Worm (Caenorhabditis elegans): ENCODE measurements around the gene cdd-1.
A peak's percentile ranks its signal among the peaks of the same experiment; 100 is the strongest.

Gene cdd-1

DNA sequence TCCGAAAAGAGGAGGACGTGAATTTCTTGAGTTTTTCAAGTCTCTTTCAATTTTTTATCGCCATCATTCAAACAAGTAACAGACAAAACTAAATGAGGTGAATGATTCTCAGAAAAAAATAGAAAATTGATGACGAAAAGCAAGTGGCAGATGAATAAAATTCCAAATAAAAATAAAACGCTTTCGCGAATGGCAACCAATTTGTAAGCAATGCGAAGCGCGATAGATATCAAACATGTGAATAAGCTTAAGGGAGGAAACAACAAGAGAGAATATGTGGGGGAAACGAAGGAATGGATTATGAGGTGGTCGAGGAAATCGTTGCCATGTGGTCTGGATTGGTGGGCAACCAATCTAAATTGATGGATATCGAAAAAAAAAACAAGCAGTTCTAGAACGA lies 6.5 kb downstream of the cdd-1 start:
- no peak for TF ChIP-seq pha-4 (tag; optimal IDR thresholded peaks at IDR 0.05)
- no peak for TF ChIP-seq nhr-2 (tag; optimal IDR thresholded peaks at IDR 0.05)
- no peak for TF ChIP-seq sem-2 (GFP tag; optimal IDR thresholded peaks at IDR 0.05)
- peak; percentile 8 for TF ChIP-seq ces-1 (GFP tag; optimal IDR thresholded peaks at IDR 0.05)

DNA sequence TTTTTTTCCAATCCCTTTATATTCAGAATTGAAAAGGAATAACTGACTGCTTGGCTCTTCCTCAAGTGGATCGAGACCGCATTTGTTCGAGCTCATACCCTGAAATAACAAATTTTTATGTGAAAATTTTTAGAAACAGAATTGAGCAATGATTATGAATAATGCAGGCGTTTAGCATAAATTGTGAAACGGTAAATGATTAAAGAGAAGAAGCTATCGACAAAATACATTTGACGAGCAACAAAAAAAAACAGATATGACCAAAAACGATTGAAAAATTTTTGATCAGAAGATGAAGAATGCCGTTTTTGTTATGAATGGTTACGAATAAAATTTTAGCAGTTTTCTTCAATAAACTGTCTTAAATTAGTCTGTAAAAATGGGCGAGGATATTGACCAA lies 7.3 kb downstream of the cdd-1 start, which contains the start of gene C17H11.6:
Gene C17H11.6, minus strand, starts transcription at position 101 of the 400 bp plus-strand sequence.
- TF ChIP-seq sptf-1 (tag; optimal IDR thresholded peaks at IDR 0.05) (no peak), nhr-237 (tag; optimal IDR thresholded peaks at IDR 0.05) (no peak), lin-13 (tag; optimal IDR thresholded peaks at IDR 0.05) (no peak), blmp-1 (tag; optimal IDR thresholded peaks at IDR 0.05) (no peak), elt-3 (tag; optimal IDR thresholded peaks at IDR 0.05) (no peak), lin-32 (GFP tag; optimal IDR thresholded peaks at IDR 0.05) (no peak), elt-1 (tag; optimal IDR thresholded peaks at IDR 0.05; ENCODE audit: borderline replicate concordance, insufficient read depth) (no peak), sem-2 (GFP tag; optimal IDR thresholded peaks at IDR 0.05) (no peak), ces-1 (GFP tag; optimal IDR thresholded peaks at IDR 0.05) (no peak), hlh-1 (tag; optimal IDR thresholded peaks at IDR 0.05) (no peak)

DNA sequence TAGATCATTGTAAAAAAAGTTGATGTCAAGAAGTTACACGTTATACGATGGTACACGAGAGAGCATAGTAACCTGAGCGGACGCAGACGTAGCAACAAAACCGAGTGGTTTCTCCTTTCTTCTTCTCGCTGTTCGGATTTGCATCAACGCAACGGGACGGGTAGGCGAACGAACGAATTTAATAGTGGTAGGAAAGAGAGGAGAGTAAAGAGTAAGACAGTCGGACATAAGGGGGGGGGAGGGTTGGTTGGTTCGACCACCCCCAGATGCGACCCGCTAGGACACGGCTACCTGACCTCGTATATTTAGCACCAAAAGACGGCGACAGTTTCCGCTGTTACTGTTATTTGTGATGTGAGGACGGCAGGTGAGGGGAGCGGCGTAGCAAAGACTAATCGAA lies 9.7 kb downstream of the cdd-1 start:
- TF ChIP-seq unc-62 (GFP tag; optimal IDR thresholded peaks at IDR 0.05) (no peak), zip-8 (tag; optimal IDR thresholded peaks at IDR 0.05) (no peak), nhr-28 (tag; optimal IDR thresholded peaks at IDR 0.05) (no peak), mep-1 (tag; optimal IDR thresholded peaks at IDR 0.05) (no peak), ham-2 (GFP tag; optimal IDR thresholded peaks at IDR 0.05) (peak; percentile 76), drap-1 (GFP tag; optimal IDR thresholded peaks at IDR 0.05) (peak; percentile 27), hlh-1 (tag; optimal IDR thresholded peaks at IDR 0.05) (peak; percentile 9), mab-5 (tag; optimal IDR thresholded peaks at IDR 0.05) (no peak), sptf-1 (tag; optimal IDR thresholded peaks at IDR 0.05) (peak; percentile 54), lin-32 (GFP tag; optimal IDR thresholded peaks at IDR 0.05) (no peak), nhr-2 (tag; optimal IDR thresholded peaks at IDR 0.05) (peak; percentile 14), M03D4.4 (tag; optimal IDR thresholded peaks at IDR 0.05) (peak; percentile 22), mls-2 (tag; optimal IDR thresholded peaks at IDR 0.05) (peak; percentile 42), nhr-237 (tag; optimal IDR thresholded peaks at IDR 0.05) (no peak), lin-13 (tag; optimal IDR thresholded peaks at IDR 0.05) (no peak), nhr-76 (tag; optimal IDR thresholded peaks at IDR 0.05) (no peak)

DNA sequence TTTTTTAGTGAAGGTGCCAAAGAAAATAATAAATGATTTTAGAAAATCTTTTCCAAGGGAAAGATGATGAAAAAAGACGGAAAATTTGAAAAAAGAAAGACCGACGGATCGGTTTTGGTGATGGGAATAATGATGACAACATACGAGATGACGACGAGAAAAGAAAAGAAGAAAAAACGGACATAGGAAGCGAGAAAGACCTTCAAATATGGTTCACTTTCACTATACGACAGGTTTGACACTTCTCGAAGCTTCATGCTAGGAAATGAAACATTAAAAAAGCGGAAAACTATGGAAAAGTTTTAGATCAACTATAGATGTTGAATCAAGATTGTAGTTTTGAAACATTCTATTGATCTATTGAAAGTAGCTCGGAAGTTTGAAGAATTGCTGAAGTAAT lies 10.7 kb downstream of the cdd-1 start:
- TF ChIP-seq elt-1 (tag; optimal IDR thresholded peaks at IDR 0.05; ENCODE audit: borderline replicate concordance, insufficient read depth) = no peak
- no peak for TF ChIP-seq blmp-1 (tag; optimal IDR thresholded peaks at IDR 0.05)
- TF ChIP-seq unc-39 (tag; optimal IDR thresholded peaks at IDR 0.05) = no peak
- TF ChIP-seq nhr-12 (tag; optimal IDR thresholded peaks at IDR 0.05) = no peak
- TF ChIP-seq elt-3 (tag; optimal IDR thresholded peaks at IDR 0.05) = no peak

DNA sequence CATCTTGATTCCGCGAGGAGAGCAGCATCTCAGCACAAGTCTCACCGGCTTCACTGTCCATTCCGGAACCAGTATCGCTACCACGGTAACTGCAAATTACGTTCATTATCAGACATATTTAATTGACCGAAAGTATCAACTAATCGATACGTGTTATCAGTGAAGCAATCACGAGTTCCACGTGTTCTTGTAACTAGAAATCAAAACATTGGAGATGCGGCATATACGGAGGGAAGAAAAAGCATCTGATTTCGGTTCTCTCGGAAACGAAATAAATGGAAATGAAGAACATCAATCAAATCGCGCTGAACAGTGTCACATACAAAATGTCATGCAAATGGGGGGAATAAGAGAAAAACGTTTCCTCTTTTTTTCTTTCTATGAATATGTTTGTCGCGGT lies 17.7 kb downstream of the cdd-1 start:
- TF ChIP-seq ham-2 (GFP tag; optimal IDR thresholded peaks at IDR 0.05) = no peak
- TF ChIP-seq cnd-1 (tag; optimal IDR thresholded peaks at IDR 0.05) = no peak
- TF ChIP-seq drap-1 (GFP tag; optimal IDR thresholded peaks at IDR 0.05) = no peak
- no peak for TF ChIP-seq mab-5 (tag; optimal IDR thresholded peaks at IDR 0.05)
- TF ChIP-seq snpc-4 (tag; optimal IDR thresholded peaks at IDR 0.05) = no peak

DNA sequence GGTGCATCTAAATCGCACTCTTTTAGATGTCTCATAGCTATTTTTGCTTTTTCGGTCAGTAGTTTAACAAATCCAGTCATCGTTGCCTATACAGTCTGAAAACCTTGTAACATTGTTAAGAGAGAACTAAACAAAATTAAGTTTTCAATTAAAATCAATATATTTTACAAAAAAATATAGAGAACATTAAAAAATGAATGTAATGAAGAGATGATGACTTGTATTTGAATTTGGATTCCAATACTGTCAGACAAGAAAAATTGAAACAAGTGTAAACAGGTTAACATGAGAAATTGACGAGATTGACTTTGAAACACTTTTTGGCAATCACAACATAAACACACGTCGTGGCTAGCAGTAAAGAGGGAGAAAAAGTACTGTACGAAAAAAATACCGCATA lies 25.9 kb downstream of the cdd-1 start, which contains the start of gene C17H11.5:
Gene C17H11.5, minus strand, starts transcription at position 101 of the 400 bp plus-strand sequence.
- TF ChIP-seq unc-39 (tag; optimal IDR thresholded peaks at IDR 0.05) = no peak
- TF ChIP-seq snpc-4 (tag; optimal IDR thresholded peaks at IDR 0.05) = no peak
- no peak for TF ChIP-seq mls-2 (tag; optimal IDR thresholded peaks at IDR 0.05)
- TF ChIP-seq nhr-76 (tag; optimal IDR thresholded peaks at IDR 0.05) = no peak
- no peak for TF ChIP-seq ceh-39 (tag; optimal IDR thresholded peaks at IDR 0.05)
- TF ChIP-seq M03D4.4 (tag; optimal IDR thresholded peaks at IDR 0.05) = no peak
- no peak for TF ChIP-seq sptf-1 (tag; optimal IDR thresholded peaks at IDR 0.05)

DNA sequence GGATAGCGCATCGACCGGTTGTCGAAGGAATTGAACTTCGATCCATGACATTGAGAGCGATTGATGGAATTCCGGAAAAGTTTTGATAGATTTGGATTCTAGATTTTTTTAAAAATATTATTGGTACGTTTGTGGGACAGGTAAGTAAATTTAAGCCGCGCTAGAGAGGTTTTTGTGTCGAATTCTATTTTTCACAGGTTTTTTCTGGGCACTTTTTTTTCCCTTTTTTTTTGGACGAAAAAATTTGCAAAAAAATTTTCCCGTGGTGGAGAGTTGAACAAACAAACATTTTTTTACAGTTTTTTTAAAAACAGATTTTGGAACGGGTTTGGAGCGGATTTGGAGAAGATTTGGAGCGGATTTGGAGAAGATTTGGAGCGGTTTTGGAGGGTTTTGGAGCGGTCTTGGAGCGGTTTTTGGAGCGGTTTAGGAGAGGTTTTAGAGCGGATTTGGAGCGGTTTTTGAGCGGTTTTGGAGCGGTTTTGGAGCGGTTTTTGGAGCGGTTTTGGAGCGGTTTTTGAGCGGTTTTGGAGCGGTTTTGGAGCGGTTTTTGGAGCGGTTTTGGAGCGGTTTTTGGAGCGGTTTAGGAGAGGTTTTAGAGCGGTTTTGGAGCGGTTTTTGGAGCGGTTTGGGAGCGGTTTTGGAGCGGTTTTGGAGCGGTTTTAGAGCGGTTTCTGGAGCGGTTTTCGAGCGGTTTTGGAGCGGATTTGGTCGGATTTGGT lies 29.2 kb downstream of the cdd-1 start, which contains the start of gene C17H11.4:
Gene C17H11.4, minus strand, starts transcription at position 51 of the 722 bp plus-strand sequence.
- TF ChIP-seq mls-2 (tag; optimal IDR thresholded peaks at IDR 0.05) (peak; percentile 56), sptf-1 (tag; optimal IDR thresholded peaks at IDR 0.05) (peak; percentile 51), M03D4.4 (tag; optimal IDR thresholded peaks at IDR 0.05) (peak; percentile 32), ceh-83 (GFP tag; optimal IDR thresholded peaks at IDR 0.05) (peak; percentile 42)
